Worm (Caenorhabditis elegans): Measurements from ENCODE around the gene dop-3.

Gene dop-3

ce11 chrX:6514466-6514865, 55.1 kb downstream of the dop-3 start (continued):
- no peak for TF ChIP-seq sptf-2 (GFP tag; optimal IDR thresholded peaks at IDR 0.05)
